Worm (Caenorhabditis elegans): ENCODE measurements around the gene F43E2.6.

Gene F43E2.6

DNA sequence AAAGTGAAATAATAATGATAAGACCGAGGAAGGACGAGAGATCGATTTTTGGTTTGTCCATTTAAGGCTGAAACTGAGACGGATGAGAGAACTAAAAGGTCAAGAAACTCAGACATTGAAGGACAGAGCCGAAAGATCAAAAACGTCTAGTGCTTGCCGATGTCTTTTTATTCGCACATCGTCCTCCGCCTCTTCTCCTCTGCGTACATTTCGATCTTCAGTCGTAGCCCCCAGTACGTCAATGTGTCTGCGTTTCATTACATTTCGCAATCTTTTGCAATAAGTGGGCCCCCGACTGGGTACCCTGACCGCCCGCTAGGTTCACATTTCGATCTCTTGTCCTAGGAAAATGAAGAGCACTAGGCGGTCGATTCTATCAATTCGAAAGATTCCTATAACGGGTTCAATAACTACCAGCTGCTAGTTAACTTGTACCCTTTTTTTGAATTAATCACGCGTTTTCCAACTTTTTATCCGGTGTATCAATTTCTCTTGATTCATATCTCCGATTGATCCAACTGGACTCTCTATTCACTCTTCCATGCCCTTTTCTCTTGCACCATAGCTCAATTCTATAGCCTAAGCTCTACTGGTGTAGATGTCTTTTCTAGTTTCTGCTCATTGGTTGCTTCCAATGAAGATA, 23.5 kb upstream of the F43E2.6 start (continued):
- peak; percentile 86 for TF ChIP-seq nhr-25 (tag; optimal IDR thresholded peaks at IDR 0.05; ENCODE audit: borderline replicate concordance, insufficient read depth)
- no peak for TF ChIP-seq fos-1 (tag; optimal IDR thresholded peaks at IDR 0.05)
- TF ChIP-seq rbr-2 (tag; optimal IDR thresholded peaks at IDR 0.05) = peak; percentile 44
- peak; percentile 39 to 77 for TF ChIP-seq mdl-1 (tag; optimal IDR thresholded peaks at IDR 0.05)
- peak; percentile 71 for TF ChIP-seq mxl-3 (GFP tag; optimal IDR thresholded peaks at IDR 0.05)
- TF ChIP-seq nhr-28 (tag; optimal IDR thresholded peaks at IDR 0.05) = peak; percentile 78
- peak; percentile 50 for TF ChIP-seq ztf-7 (tag; optimal IDR thresholded peaks at IDR 0.05)
- TF ChIP-seq daf-19 (GFP tag; conservative IDR thresholded peaks at IDR 0.05) = 0 out of 2 replicates have a peak, but pooled peaks have one; percentile 44
- TF ChIP-seq unc-62 (GFP tag; optimal IDR thresholded peaks at IDR 0.05 in 1 of 2) = peak in 1 of 2 experiments; percentile 94
- no peak for TF ChIP-seq unc-62 (tag; optimal IDR thresholded peaks at IDR 0.05)
- peak; percentile 29; the same call in 1 of the 2 replicates for TF ChIP-seq lin-38 (GFP tag; IDR thresholded peaks at IDR 0.05)
- peak; percentile 67; the same call in 1 of the 2 replicates for TF ChIP-seq nhr-41 (GFP tag; IDR thresholded peaks at IDR 0.05)
- TF ChIP-seq ceh-32 (tag; optimal IDR thresholded peaks at IDR 0.05; ENCODE audit: poor library complexity) = no peak
- TF ChIP-seq daf-16 (GFP tag; optimal IDR thresholded peaks at IDR 0.05) = no peak
- peak; percentile 42 for TF ChIP-seq daf-16 (tag; optimal IDR thresholded peaks at IDR 0.05)
- TF ChIP-seq hlh-30 (tag; optimal IDR thresholded peaks at IDR 0.05; ENCODE audit: insufficient read depth) = peak; percentile 44
- peak; percentile 72 for TF ChIP-seq dve-1 (tag; optimal IDR thresholded peaks at IDR 0.05; ENCODE audit: insufficient read depth)
- TF ChIP-seq mep-1 (tag; optimal IDR thresholded peaks at IDR 0.05) = peak; percentile 75
- TF ChIP-seq dmd-8 (GFP tag; IDR thresholded peaks at IDR 0.05) = no peak

DNA sequence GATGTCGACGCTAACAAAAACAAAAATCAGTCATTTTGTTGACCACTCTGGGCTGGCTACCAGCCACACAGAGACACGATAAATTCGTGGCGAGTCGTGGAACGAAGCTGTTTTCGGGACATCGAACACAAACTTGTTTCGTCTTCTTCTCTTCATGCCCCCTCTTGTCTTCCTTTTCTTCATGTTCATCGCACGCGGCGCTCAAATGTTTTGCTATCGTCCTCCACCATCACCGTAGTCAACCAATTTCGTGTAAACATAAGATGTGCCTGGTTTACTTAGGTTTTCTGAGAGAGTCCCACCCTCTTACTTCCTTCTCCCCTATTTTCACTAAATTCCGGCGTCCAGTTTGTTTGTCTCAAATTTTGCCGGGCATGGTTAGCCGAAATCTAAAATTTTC, 21.7 kb upstream of the F43E2.6 start:
- TF ChIP-seq hlh-11 (tag; optimal IDR thresholded peaks at IDR 0.05) (peak; percentile 35), ctbp-1 (GFP tag; IDR thresholded peaks at IDR 0.05) (0 out of 2 replicates have a peak, but pooled peaks have one; percentile 44), aha-1 (tag) (peak; percentile 45), lim-7 (GFP tag; IDR thresholded peaks at IDR 0.05) (no peak), mxl-3 (GFP tag; optimal IDR thresholded peaks at IDR 0.05) (peak; percentile 48), arid-1 (GFP tag; conservative IDR thresholded peaks at IDR 0.05) (no peak), mdl-1 (tag; optimal IDR thresholded peaks at IDR 0.05) (peak in 1 of 2 experiments; percentile 60), ztf-11 (tag; optimal IDR thresholded peaks at IDR 0.05) (no peak), nhr-48 (tag; optimal IDR thresholded peaks at IDR 0.05) (no peak), daf-16 (GFP tag; optimal IDR thresholded peaks at IDR 0.05) (peak in 1 of 2 experiments; percentile 29), daf-16 (tag; optimal IDR thresholded peaks at IDR 0.05) (peak; percentile 13), lin-1 (GFP tag; IDR thresholded peaks at IDR 0.05) (no peak), unc-62 (GFP tag; optimal IDR thresholded peaks at IDR 0.05 in 1 of 2) (peak in 1 of 2 experiments; percentile 57), unc-62 (tag; optimal IDR thresholded peaks at IDR 0.05) (no peak), rbr-2 (tag; optimal IDR thresholded peaks at IDR 0.05) (peak; percentile 27)

DNA sequence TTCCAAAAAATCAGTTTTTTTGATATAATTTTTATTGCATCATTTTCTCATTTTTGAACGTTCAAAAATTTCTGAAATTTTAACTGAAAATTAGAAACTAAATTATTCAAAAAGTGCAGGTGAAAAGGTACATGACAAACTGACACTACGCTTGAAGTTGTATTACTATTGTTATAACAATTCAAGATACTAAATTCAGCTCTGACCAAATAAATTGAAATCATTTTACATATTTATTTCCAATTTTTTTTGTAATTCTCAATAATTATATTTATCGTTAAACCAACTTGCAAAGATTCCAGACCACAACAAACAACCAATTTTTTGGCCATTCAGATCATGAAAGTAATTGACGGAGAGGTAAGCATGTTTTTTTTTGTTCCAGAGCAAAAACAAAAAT, 16.8 kb upstream of the F43E2.6 start, which contains the start of gene sre-3:
Gene sre-3 (plus strand): TSS at position 301 of the 400 bp plus-strand sequence.
- TF ChIP-seq daf-12 (tag; optimal IDR thresholded peaks at IDR 0.05) = no peak
- peak; percentile 1 for TF ChIP-seq aha-1 (tag)

DNA sequence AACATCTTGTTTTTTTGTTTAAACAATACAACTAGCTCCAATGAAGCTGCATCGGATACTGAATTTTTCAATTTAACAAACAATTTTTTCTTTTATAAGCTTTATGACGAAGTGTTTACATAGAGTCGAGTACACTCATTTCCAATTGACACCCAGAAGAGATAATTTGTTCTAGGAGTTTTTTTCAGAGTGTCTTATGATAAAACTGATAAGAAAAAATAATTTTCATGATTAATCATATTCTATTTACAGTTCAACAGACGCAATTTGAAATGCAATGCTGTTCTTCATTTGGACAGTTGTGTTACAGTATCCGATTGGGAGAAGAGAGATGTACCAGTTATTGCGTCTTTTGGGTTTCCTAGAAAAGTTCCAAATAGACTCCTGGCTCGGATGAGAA, 13.3 kb upstream of the F43E2.6 start:
- no peak for TF ChIP-seq lim-7 (GFP tag; IDR thresholded peaks at IDR 0.05)
- TF ChIP-seq hlh-30 (tag; optimal IDR thresholded peaks at IDR 0.05; ENCODE audit: insufficient read depth) = peak; percentile 11
- TF ChIP-seq daf-16 (GFP tag; optimal IDR thresholded peaks at IDR 0.05) = no peak
- TF ChIP-seq daf-16 (tag; optimal IDR thresholded peaks at IDR 0.05) = peak; percentile 91
- no peak for TF ChIP-seq zfp-2 (tag; optimal IDR thresholded peaks at IDR 0.05)
- no peak for TF ChIP-seq F44E2.7 (GFP tag; IDR thresholded peaks at IDR 0.05)
- TF ChIP-seq T20F7.1 (GFP tag; optimal IDR thresholded peaks at IDR 0.05) = peak; percentile 26
- peak; percentile 71 for TF ChIP-seq dve-1 (tag; optimal IDR thresholded peaks at IDR 0.05; ENCODE audit: insufficient read depth)
- TF ChIP-seq daf-12 (tag; optimal IDR thresholded peaks at IDR 0.05) = no peak
- TF ChIP-seq nhr-111 (GFP tag; optimal IDR thresholded peaks at IDR 0.05) = no peak
- peak; percentile 15 for TF ChIP-seq nhr-28 (tag; optimal IDR thresholded peaks at IDR 0.05)
- TF ChIP-seq cey-2 (tag; optimal IDR thresholded peaks at IDR 0.05; ENCODE audit: borderline replicate concordance, insufficient read depth) = no peak
- TF ChIP-seq hlh-11 (tag; optimal IDR thresholded peaks at IDR 0.05) = peak; percentile 58
- TF ChIP-seq dmd-6 (GFP tag; IDR thresholded peaks at IDR 0.05) = peak; percentile 77
